Fruit fly (Drosophila melanogaster) ovary, adult (tissue): ENCODE results near the gene Cat.

Source experiments
- CG17801 ChIP-seq: fragments of 200-800 bp; optimal IDR thresholded peaks from 2 replicates; lab custom pipeline; 2019; ENCODE audit warnings: missing biosample characterization, mild to moderate bottlenecking, missing genetic modification characterization, moderate library complexity; ENCODE audit not compliant: partially characterized antibody

Gene Cat

dm6 chr3L:18869035-18869826, 46.8 kb downstream of the Cat start, which contains the start of gene Grx1:
Gene Grx1 (plus strand): TSS chr3L:18869230.
- TF ChIP-seq CG17801 (GFP tag; lab: Kevin White, UChicago), result peak; percentile 23

- TF ChIP-seq CG17801 (GFP tag; lab: Kevin White, UChicago), result peak; percentile 22
Measured at dm6 chr3L:18870027-18870426, 47.6 kb downstream of the Cat start, which contains the start of gene Blos3. Gene Blos3 (plus strand): TSS chr3L:18870224.

DNA sequence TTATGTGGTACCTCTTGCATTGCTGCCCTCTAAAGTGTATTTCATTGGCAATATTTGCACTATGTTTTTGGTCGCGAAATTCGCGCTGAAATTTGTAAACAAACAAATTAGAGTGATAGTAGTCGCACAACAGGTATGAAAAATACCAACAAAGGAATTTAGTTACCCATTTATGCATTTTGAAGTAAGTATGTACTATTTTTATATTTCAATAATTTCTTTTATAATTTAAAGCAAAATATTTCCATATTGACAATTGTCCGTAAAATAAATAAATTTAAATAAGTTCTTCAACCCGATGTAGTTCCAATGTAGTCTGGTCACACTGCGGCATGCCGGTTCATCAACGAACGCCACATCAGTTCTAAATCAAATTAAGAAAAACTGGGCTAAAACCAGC, 50.0 kb downstream of the Cat start, which contains the start of the genes Rad9 and Uggt:
Gene Rad9 (minus strand): TSS at position 114 of the 400 bp plus-strand sequence.
Gene Uggt (plus strand): TSS at position 308 of the 400 bp plus-strand sequence.
- peak; percentile 15 for TF ChIP-seq CG17801 (GFP tag; lab: Kevin White, UChicago)
